Fruit fly (Drosophila melanogaster): ENCODE data around the gene PNUTS.

PNUTS gene

dm6 chr2L:865851-866250 is 4.4 kb upstream of the PNUTS start (continued):
- TF ChIP-seq cas (GFP tag; IDR thresholded peaks at IDR 0.05) (peak; percentile 89), CG12071 (GFP tag; optimal IDR thresholded peaks at IDR 0.05) (peak; percentile 96), sr (GFP tag; IDR thresholded peaks at IDR 0.05) (peak; percentile 88; the same call in 2 of the 3 replicates), CG8388 (GFP tag; optimal IDR thresholded peaks at IDR 0.05) (peak; percentile 95), ranshi (GFP tag; IDR thresholded peaks at IDR 0.05) (peak; percentile 97), CG18011 (GFP tag; optimal IDR thresholded peaks at IDR 0.05) (peak; percentile 71), pan (optimal IDR thresholded peaks at IDR 0.05) (no peak), pan (GFP tag; optimal IDR thresholded peaks at IDR 0.05 in 1 of 2, IDR thresholded peaks at IDR 0.05 in 1 of 2) (peak in 1 of 2 experiments; percentile 97), onecut (GFP tag; IDR thresholded peaks at IDR 0.05) (peak; percentile 93), pzg (GFP tag; optimal IDR thresholded peaks at IDR 0.05) (peak; percentile 16), slou (GFP tag; optimal IDR thresholded peaks at IDR 0.05) (peak; percentile 83), ash1 (GFP tag; optimal IDR thresholded peaks at IDR 0.05) (peak; percentile 92), zen2 (GFP tag; IDR thresholded peaks at IDR 0.05; ENCODE audit: partially characterized antibody) (no peak), CG7556 (GFP tag; optimal IDR thresholded peaks at IDR 0.05) (peak; percentile 96), CG31441 (GFP tag; IDR thresholded peaks at IDR 0.05) (peak; percentile 97), CG43689 (GFP tag; IDR thresholded peaks at IDR 0.05) (peak; percentile 91), pho (GFP tag; optimal IDR thresholded peaks at IDR 0.05) (peak; percentile 96), CG13775 (GFP tag; optimal IDR thresholded peaks at IDR 0.05) (peak; percentile 93), nerfin-1 (tag; optimal IDR thresholded peaks at IDR 0.05) (peak; percentile 92), ac (GFP tag; optimal IDR thresholded peaks at IDR 0.05) (peak; percentile 84), PHDP (tag; optimal IDR thresholded peaks at IDR 0.05) (peak; percentile 95), CG6654 (GFP tag; optimal IDR thresholded peaks at IDR 0.05) (peak; percentile 77), CG2678 (tag; optimal IDR thresholded peaks at IDR 0.05) (peak; percentile 97), CG32772 (GFP tag; IDR thresholded peaks at IDR 0.05) (peak; percentile 96), Dll (GFP tag; IDR thresholded peaks at IDR 0.05; ENCODE audit: partially characterized antibody) (no peak), CG4730 (GFP tag; IDR thresholded peaks at IDR 0.05) (peak; percentile 91), CG2712 (tag; optimal IDR thresholded peaks at IDR 0.05) (peak; percentile 97), ham (GFP tag; IDR thresholded peaks at IDR 0.05) (peak; percentile 78), prd (optimal IDR thresholded peaks at IDR 0.05) (no peak), prd (GFP tag; IDR thresholded peaks at IDR 0.05) (peak; percentile 97), CG14667 (GFP tag; IDR thresholded peaks at IDR 0.05) (peak; percentile 91), CG15011 (GFP tag; optimal IDR thresholded peaks at IDR 0.05) (peak; percentile 92), CG31388 (GFP tag; optimal IDR thresholded peaks at IDR 0.05) (peak; percentile 87), Spps (tag; optimal IDR thresholded peaks at IDR 0.05) (peak; percentile 92), CG10565 (GFP tag; optimal IDR thresholded peaks at IDR 0.05) (peak; percentile 84), en (GFP tag; optimal IDR thresholded peaks at IDR 0.05) (peak; percentile 91), CG7839 (tag; optimal IDR thresholded peaks at IDR 0.05) (peak; percentile 97), Atf6 (GFP tag; IDR thresholded peaks at IDR 0.05) (peak; percentile 95), ttk (GFP tag; IDR thresholded peaks at IDR 0.05) (peak; percentile 97), CG8924 (tag; optimal IDR thresholded peaks at IDR 0.05) (peak; percentile 97), CG10274 (GFP tag; optimal IDR thresholded peaks at IDR 0.05) (peak; percentile 88), yki (optimal IDR thresholded peaks at IDR 0.05) (no peak), seq (GFP tag; IDR thresholded peaks at IDR 0.05) (peak; percentile 96), vfl (GFP tag; optimal IDR thresholded peaks at IDR 0.05) (peak; percentile 95), CG18262 (tag; optimal IDR thresholded peaks at IDR 0.05) (peak; percentile 95), CG9817 (tag; optimal IDR thresholded peaks at IDR 0.05) (peak; percentile 97), CG3995 (GFP tag; optimal IDR thresholded peaks at IDR 0.05) (peak; percentile 70), kni (GFP tag; optimal IDR thresholded peaks at IDR 0.05) (peak; percentile 74), Neu2 (GFP tag; optimal IDR thresholded peaks at IDR 0.05; ENCODE audit: borderline replicate concordance) (peak; percentile 63), tgo (GFP tag; IDR thresholded peaks at IDR 0.05) (peak; percentile 96), otp (GFP tag; IDR thresholded peaks at IDR 0.05) (peak; percentile 98), Awh (GFP tag; IDR thresholded peaks at IDR 0.05) (peak; percentile 94)

Data from whole organism, embryonic.